Fruit fly (Drosophila melanogaster) Kc167 (cell line): ENCODE data around the gene ppk17.

Source experiments
- Myc ChIP-seq: fragments of >200 bp; optimal IDR thresholded peaks from 2 replicates; lab custom pipeline; 2017; ENCODE audit warnings: missing external identifiers
- Sin3A ChIP-seq: fragments of >200 bp; optimal IDR thresholded peaks from 2 replicates; lab custom pipeline; 2018; ENCODE audit warnings: missing external identifiers
- h ChIP-seq: fragments of >200 bp; optimal IDR thresholded peaks from 3 replicates; lab custom pipeline; 2018; ENCODE audit warnings: missing external identifiers
- insv ChIP-seq: fragments of >200 bp; optimal IDR thresholded peaks from 3 replicates; lab custom pipeline; 2018; ENCODE audit warnings: missing external identifiers
- psq ChIP-seq: fragments of >200 bp; optimal IDR thresholded peaks from 2 replicates; lab custom pipeline; 2017; ENCODE audit warnings: missing external identifiers
- ttk ChIP-seq: sonication (Bioruptor generic); optimal IDR thresholded peaks from 2 replicates; lab custom pipeline; 2017; ENCODE audit warnings: missing external identifiers

- no peak for TF ChIP-seq ttk (lab: Kevin White, UChicago)
- TF ChIP-seq h (lab: Kevin White, UChicago): no peak
- no peak for TF ChIP-seq Sin3A (lab: Kevin White, UChicago)
- TF ChIP-seq psq (lab: Kevin White, UChicago): no peak
- no peak for TF ChIP-seq insv (lab: Kevin White, UChicago)
- TF ChIP-seq Myc (lab: Kevin White, UChicago): no peak
These were observed 43.3 kb upstream of the ppk17 start for dm6 chr2L:16803638-16804037.
